Fruit fly (Drosophila melanogaster): ENCODE data around the gene tmod.

dm6 chr3R:30617457-30617856, 85.0 kb downstream of the tmod start:
- TF ChIP-seq D1 (tag; optimal IDR thresholded peaks at IDR 0.05) (no peak), CG13204 (GFP tag; optimal IDR thresholded peaks at IDR 0.05) (no peak), CG34367 (tag; optimal IDR thresholded peaks at IDR 0.05) (no peak), CG4496 (GFP tag; IDR thresholded peaks at IDR 0.05) (no peak), Pif1A (GFP tag; optimal IDR thresholded peaks at IDR 0.05) (no peak), EcR (GFP tag; optimal IDR thresholded peaks at IDR 0.05) (no peak), CG12605 (GFP tag; IDR thresholded peaks at IDR 0.05) (no peak), gl (tag; optimal IDR thresholded peaks at IDR 0.05) (no peak), CG32121 (GFP tag; IDR thresholded peaks at IDR 0.05) (no peak), CG17806 (tag; optimal IDR thresholded peaks at IDR 0.05) (no peak), rn (GFP tag; IDR thresholded peaks at IDR 0.05) (no peak), CG9948 (tag; optimal IDR thresholded peaks at IDR 0.05) (no peak)

All from whole organism, pupa.